Fruit fly (Drosophila melanogaster): Measurements from ENCODE around the gene CG10470.

dm6 chr2L:19018266-19018665 lies 30.6 kb upstream of the CG10470 start:
- TF ChIP-seq EcR (GFP tag; optimal IDR thresholded peaks at IDR 0.05): no peak
- TF ChIP-seq CG10348 (GFP tag; IDR thresholded peaks at IDR 0.05): no peak
- no peak for TF ChIP-seq fd96Ca (GFP tag; IDR thresholded peaks at IDR 0.05)
- no peak for TF ChIP-seq CG8301 (tag; optimal IDR thresholded peaks at IDR 0.05)
- TF ChIP-seq CG15710 (tag; optimal IDR thresholded peaks at IDR 0.05): no peak
- no peak for TF ChIP-seq CG4496 (GFP tag; IDR thresholded peaks at IDR 0.05)
- TF ChIP-seq gl (tag; optimal IDR thresholded peaks at IDR 0.05): no peak
- no peak for TF ChIP-seq CG12605 (GFP tag; IDR thresholded peaks at IDR 0.05)
- no peak for TF ChIP-seq rn (GFP tag; IDR thresholded peaks at IDR 0.05)
- no peak for TF ChIP-seq CG9948 (tag; optimal IDR thresholded peaks at IDR 0.05)
- no peak for TF ChIP-seq CG34367 (tag; optimal IDR thresholded peaks at IDR 0.05)
- peak; percentile 16 for TF ChIP-seq CG13204 (GFP tag; optimal IDR thresholded peaks at IDR 0.05)
